Worm (Caenorhabditis elegans) whole organism, young adult: Measurements from ENCODE around the gene mrps-7.

ENCODE experiments used
- C06A6.2 ChIP-seq: fragments of 200-800 bp; sonication (Bioruptor generic); conservative IDR thresholded peaks from 2 replicates; pipeline ENCODE4 v1.3.6; 2022; ENCODE audit warnings: missing genetic modification characterization, missing compliant biosample characterization
- nfya-2 ChIP-seq: fragments of 200-800 bp; sonication (Bioruptor generic); IDR thresholded peaks from 2 replicates; pipeline ENCODE4 v1.3.6; 2022; ENCODE audit warnings: missing genetic modification reagents, missing genetic modification characterization, missing compliant biosample characterization
- ztf-25 ChIP-seq: fragments of 200-800 bp; sonication (Bioruptor generic); IDR thresholded peaks from 2 replicates; pipeline ENCODE4 v1.3.6; 2022; ENCODE audit warnings: missing genetic modification reagents, missing genetic modification characterization, missing compliant biosample characterization

- TF ChIP-seq ztf-25 (GFP tag; lab: Robert Waterston, UW) (no peak), nfya-2 (GFP tag; lab: Robert Waterston, UW) (no peak), C06A6.2 (GFP tag; lab: Robert Waterston, UW) (no peak)
These were observed 7.9 kb downstream of the mrps-7 start for ce11 chrIV:14759662-14760061.
